Fruit fly (Drosophila melanogaster) S2 (cell line): Measurements from ENCODE around the gene Doc2.

Experiments
- CG8478 ChIP-seq: fragments of >200 bp; optimal IDR thresholded peaks from 2 replicates; lab custom pipeline; 2018
- CTCF ChIP-seq, 2 experiments: fragments of >200 bp; optimal IDR thresholded peaks; 2 replicates each; lab custom pipeline; 2018

DNA sequence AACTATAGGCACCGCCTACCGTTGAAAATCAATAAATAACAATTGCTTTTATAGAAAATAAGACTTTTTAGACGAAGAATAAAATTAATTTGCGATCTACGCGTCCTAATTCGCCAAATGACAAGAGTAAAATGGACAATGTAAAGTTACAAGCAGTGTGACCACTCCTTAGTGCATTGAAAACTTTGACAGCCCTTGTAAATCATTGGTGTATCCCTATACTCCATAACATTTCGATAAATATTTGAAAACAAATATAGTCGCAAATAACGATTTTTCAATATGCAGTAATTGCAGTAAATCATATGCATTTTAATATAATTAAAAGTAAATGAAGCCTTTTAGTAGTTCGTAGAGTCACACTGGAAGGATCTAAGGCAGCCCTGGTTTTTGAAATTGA lies 43.8 kb upstream of the Doc2 start:
- TF ChIP-seq CG8478 (lab: Kevin White, UChicago) (no peak), CTCF (optimal IDR thresholded peaks at IDR 0.05; lab: Kevin White, UChicago) (no peak)
